Worm (Caenorhabditis elegans) whole organism, L4 larva: ENCODE results near the gene B0393.9.

Experiments
- ctbp-1 ChIP-seq: fragments of 200-800 bp; sonication (Bioruptor generic); IDR thresholded peaks from 2 replicates; pipeline ENCODE4 v1.3.6; 2022; ENCODE audit warnings: missing genetic modification reagents, missing genetic modification characterization, missing compliant biosample characterization
- fkh-10 ChIP-seq: fragments of 150-350 bp; optimal IDR thresholded peaks from 2 replicates; lab custom pipeline; 2014; ENCODE audit warnings: missing biosample characterization, missing genetic modification reagents, missing genetic modification characterization
- lir-3 ChIP-seq: sonication (generic microtip); optimal IDR thresholded peaks from 2 replicates; lab custom pipeline; 2016; ENCODE audit warnings: mild to moderate bottlenecking, missing genetic modification characterization, missing compliant biosample characterization
- mdl-1 ChIP-seq, 2 experiments: fragments of 150-350 bp in 1 of 2; sonication (generic microtip) in 1 of 2; optimal IDR thresholded peaks; 2 replicates each; lab custom pipeline; 2014 to 2017; ENCODE audit warnings: missing biosample characterization in 2 of 2, missing genetic modification characterization in 2 of 2
- nhr-102 ChIP-seq: sonication (generic microtip); optimal IDR thresholded peaks from 2 replicates; lab custom pipeline; 2016; ENCODE audit warnings: mild to moderate bottlenecking, missing genetic modification characterization, moderate library complexity, missing compliant biosample characterization
- pqm-1 ChIP-seq: sonication (generic microtip); optimal IDR thresholded peaks from 2 replicates; lab custom pipeline; 2017; ENCODE audit warnings: missing biosample characterization, missing genetic modification characterization

- TF ChIP-seq mdl-1 (tag; optimal IDR thresholded peaks at IDR 0.05; lab: Kevin White, UChicago) (peak in 1 of 2 experiments; percentile 70), fkh-10 (GFP tag; lab: Kevin White, UChicago) (peak; percentile 41), nhr-102 (tag; lab: Kevin White, UChicago) (peak; percentile 24), pqm-1 (peak; percentile 57), ctbp-1 (peak; percentile 25; the same call in 1 of the 2 replicates), lir-3 (tag; lab: Kevin White, UChicago) (no peak)
These were observed 16.1 kb upstream of the B0393.9 start for ce11 chrIII:4796039-4796438.
